Worm (Caenorhabditis elegans): ENCODE results near the gene spe-49.

spe-49 gene

DNA sequence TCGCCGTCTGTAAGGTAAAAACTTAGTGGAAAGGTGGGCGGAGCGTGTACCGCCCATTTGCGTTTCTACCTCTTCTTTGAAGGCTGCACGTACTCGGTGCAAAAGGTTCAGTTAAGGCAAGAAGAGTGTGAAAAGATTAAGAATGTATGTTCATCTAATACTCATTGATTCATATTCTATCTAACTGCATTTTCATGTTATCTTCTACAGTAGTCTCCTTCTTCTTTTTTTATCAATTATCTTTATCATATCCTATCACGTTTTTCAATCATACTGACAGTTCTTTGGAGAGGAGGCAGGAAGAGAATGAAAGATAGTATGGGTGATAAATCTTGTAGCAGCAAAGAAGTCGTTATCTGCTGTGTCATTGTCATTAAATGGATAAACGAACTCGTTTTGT lies 33.8 kb upstream of the spe-49 start:
- TF ChIP-seq hlh-1 (tag; optimal IDR thresholded peaks at IDR 0.05), result no peak
- no peak for TF ChIP-seq sptf-1 (tag; optimal IDR thresholded peaks at IDR 0.05)
- no peak for TF ChIP-seq M03D4.4 (tag; optimal IDR thresholded peaks at IDR 0.05)
- no peak for TF ChIP-seq mep-1 (tag; optimal IDR thresholded peaks at IDR 0.05)
- TF ChIP-seq tbx-8 (GFP tag; optimal IDR thresholded peaks at IDR 0.05), result no peak
- TF ChIP-seq nhr-76 (tag; optimal IDR thresholded peaks at IDR 0.05), result no peak
- TF ChIP-seq blmp-1 (tag; optimal IDR thresholded peaks at IDR 0.05), result no peak
- no peak for TF ChIP-seq drap-1 (GFP tag; optimal IDR thresholded peaks at IDR 0.05)
- TF ChIP-seq mab-5 (tag; optimal IDR thresholded peaks at IDR 0.05), result no peak
- TF ChIP-seq zip-8 (tag; optimal IDR thresholded peaks at IDR 0.05), result no peak
- TF ChIP-seq ham-2 (GFP tag; optimal IDR thresholded peaks at IDR 0.05), result peak; percentile 10
- no peak for TF ChIP-seq sem-2 (GFP tag; optimal IDR thresholded peaks at IDR 0.05)
- TF ChIP-seq nhr-2 (tag; optimal IDR thresholded peaks at IDR 0.05), result no peak
- no peak for TF ChIP-seq lsy-2 (tag; optimal IDR thresholded peaks at IDR 0.05)
- no peak for TF ChIP-seq bed-3 (GFP tag; optimal IDR thresholded peaks at IDR 0.05)
- TF ChIP-seq pha-4 (tag; optimal IDR thresholded peaks at IDR 0.05), result no peak
- peak; percentile 79 for TF ChIP-seq elt-3 (tag; optimal IDR thresholded peaks at IDR 0.05)
- no peak for TF ChIP-seq snpc-4 (tag; optimal IDR thresholded peaks at IDR 0.05)
- no peak for TF ChIP-seq flh-1 (GFP tag; optimal IDR thresholded peaks at IDR 0.05)
- TF ChIP-seq unc-62 (GFP tag; optimal IDR thresholded peaks at IDR 0.05), result peak; percentile 35
- peak; percentile 83 for TF ChIP-seq elt-1 (tag; optimal IDR thresholded peaks at IDR 0.05; ENCODE audit: borderline replicate concordance, insufficient read depth)
- no peak for TF ChIP-seq ceh-43 (GFP tag; optimal IDR thresholded peaks at IDR 0.05)
- no peak for TF ChIP-seq lin-32 (GFP tag; optimal IDR thresholded peaks at IDR 0.05)
- no peak for TF ChIP-seq unc-39 (tag; optimal IDR thresholded peaks at IDR 0.05)
- no peak for TF ChIP-seq ztf-11 (tag; optimal IDR thresholded peaks at IDR 0.05)

DNA sequence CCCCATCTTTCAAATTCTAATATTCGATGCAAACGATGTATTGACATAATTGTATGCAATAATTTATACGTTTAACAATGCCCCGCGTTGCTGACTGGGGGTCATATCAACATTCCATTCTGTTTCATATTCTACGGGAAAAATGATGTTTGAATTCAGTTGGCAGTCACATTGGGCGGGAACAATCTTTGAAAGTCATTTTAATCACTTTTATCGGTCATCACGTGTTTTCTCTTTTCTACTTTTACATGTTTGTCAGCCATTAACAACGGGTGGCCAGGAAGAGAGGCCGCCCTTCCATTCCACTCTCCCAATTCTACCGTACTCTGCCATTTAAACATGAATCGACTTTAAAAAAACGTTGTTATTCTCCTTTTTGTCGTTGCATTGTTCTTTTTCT lies 32.4 kb upstream of the spe-49 start:
- no peak for TF ChIP-seq mep-1 (tag; optimal IDR thresholded peaks at IDR 0.05)
- no peak for TF ChIP-seq unc-62 (GFP tag; optimal IDR thresholded peaks at IDR 0.05)
- TF ChIP-seq mls-2 (tag; optimal IDR thresholded peaks at IDR 0.05), result no peak
- TF ChIP-seq unc-39 (tag; optimal IDR thresholded peaks at IDR 0.05), result no peak
- TF ChIP-seq nhr-28 (tag; optimal IDR thresholded peaks at IDR 0.05), result no peak
- TF ChIP-seq unc-120 (tag; optimal IDR thresholded peaks at IDR 0.05; ENCODE audit: poor library complexity, severe bottlenecking), result no peak
- TF ChIP-seq sptf-1 (tag; optimal IDR thresholded peaks at IDR 0.05), result no peak
- no peak for TF ChIP-seq ztf-11 (tag; optimal IDR thresholded peaks at IDR 0.05)
- TF ChIP-seq ceh-43 (GFP tag; optimal IDR thresholded peaks at IDR 0.05), result no peak
- no peak for TF ChIP-seq mab-5 (tag; optimal IDR thresholded peaks at IDR 0.05)
- no peak for TF ChIP-seq ceh-39 (tag; optimal IDR thresholded peaks at IDR 0.05)
- TF ChIP-seq lsy-2 (tag; optimal IDR thresholded peaks at IDR 0.05), result no peak
- TF ChIP-seq blmp-1 (tag; optimal IDR thresholded peaks at IDR 0.05), result no peak
- TF ChIP-seq flh-1 (GFP tag; optimal IDR thresholded peaks at IDR 0.05), result no peak
- TF ChIP-seq nhr-76 (tag; optimal IDR thresholded peaks at IDR 0.05), result no peak
- TF ChIP-seq nhr-2 (tag; optimal IDR thresholded peaks at IDR 0.05), result no peak
- no peak for TF ChIP-seq lin-32 (GFP tag; optimal IDR thresholded peaks at IDR 0.05)
- no peak for TF ChIP-seq snpc-4 (tag; optimal IDR thresholded peaks at IDR 0.05)

- TF ChIP-seq M03D4.4 (tag; optimal IDR thresholded peaks at IDR 0.05) (no peak), flh-1 (GFP tag; optimal IDR thresholded peaks at IDR 0.05) (no peak), tbx-8 (GFP tag; optimal IDR thresholded peaks at IDR 0.05) (no peak), drap-1 (GFP tag; optimal IDR thresholded peaks at IDR 0.05) (no peak), lsy-2 (tag; optimal IDR thresholded peaks at IDR 0.05) (no peak), nhr-237 (tag; optimal IDR thresholded peaks at IDR 0.05) (no peak), nhr-76 (tag; optimal IDR thresholded peaks at IDR 0.05) (no peak), lin-32 (GFP tag; optimal IDR thresholded peaks at IDR 0.05) (no peak), unc-120 (tag; optimal IDR thresholded peaks at IDR 0.05; ENCODE audit: poor library complexity, severe bottlenecking) (no peak)
Measured at ce11 chrV:6249135-6249534, 32.0 kb upstream of the spe-49 start.

DNA sequence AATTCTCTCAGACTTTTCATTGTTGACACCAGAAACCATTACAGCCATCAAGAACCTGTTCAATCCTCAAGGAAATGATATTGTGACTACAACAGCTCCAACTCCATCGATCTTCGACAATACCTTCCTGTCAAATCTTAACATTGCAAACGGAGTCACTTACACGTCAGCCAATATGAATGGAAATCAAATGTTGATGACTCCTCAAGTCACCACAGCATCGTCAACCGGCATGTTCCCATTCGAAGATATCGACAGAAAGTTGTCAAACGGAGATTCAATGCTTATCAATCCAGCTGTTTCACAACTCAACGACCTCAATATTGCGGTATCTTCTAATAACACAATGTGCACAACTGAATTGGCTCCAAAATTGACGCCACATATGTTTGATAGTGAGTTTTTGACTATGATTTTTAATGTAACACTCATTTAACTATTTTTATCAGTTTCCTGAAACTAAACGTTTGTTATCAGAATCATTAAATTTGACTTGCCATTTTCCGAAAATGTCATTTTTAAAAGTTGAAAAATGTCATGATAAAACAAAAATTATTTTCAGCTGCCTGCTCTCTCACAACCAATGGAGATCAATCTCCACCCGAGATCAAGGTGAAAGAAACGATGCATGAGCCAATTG lies 30.1 kb upstream of the spe-49 start:
- TF ChIP-seq sptf-1 (tag; optimal IDR thresholded peaks at IDR 0.05) (no peak), unc-39 (tag; optimal IDR thresholded peaks at IDR 0.05) (no peak), elt-1 (tag; optimal IDR thresholded peaks at IDR 0.05; ENCODE audit: borderline replicate concordance, insufficient read depth) (no peak), ceh-83 (GFP tag; optimal IDR thresholded peaks at IDR 0.05) (no peak), lin-13 (tag; optimal IDR thresholded peaks at IDR 0.05) (no peak), ces-1 (GFP tag; optimal IDR thresholded peaks at IDR 0.05) (no peak), ceh-39 (tag; optimal IDR thresholded peaks at IDR 0.05) (no peak), snpc-4 (tag; optimal IDR thresholded peaks at IDR 0.05) (no peak), hlh-1 (tag; optimal IDR thresholded peaks at IDR 0.05) (no peak), unc-62 (GFP tag; optimal IDR thresholded peaks at IDR 0.05) (no peak), mls-2 (tag; optimal IDR thresholded peaks at IDR 0.05) (no peak), ceh-43 (GFP tag; optimal IDR thresholded peaks at IDR 0.05) (no peak), nhr-28 (tag; optimal IDR thresholded peaks at IDR 0.05) (no peak), M03D4.4 (tag; optimal IDR thresholded peaks at IDR 0.05) (no peak)

Data from whole organism, mixed stage, embryonic.